Worm (Caenorhabditis elegans) whole organism, L3 larva: Measurements from ENCODE around the gene K09E2.3.

ENCODE experiments used
- aly-2 ChIP-seq: fragments of 150-350 bp; optimal IDR thresholded peaks from 2 replicates; lab custom pipeline; 2014; ENCODE audit warnings: missing biosample characterization, missing genetic modification characterization
- nhr-12 ChIP-seq: fragments of 150-350 bp; optimal IDR thresholded peaks from 2 replicates; lab custom pipeline; 2014; ENCODE audit warnings: missing biosample characterization, missing genetic modification characterization

DNA sequence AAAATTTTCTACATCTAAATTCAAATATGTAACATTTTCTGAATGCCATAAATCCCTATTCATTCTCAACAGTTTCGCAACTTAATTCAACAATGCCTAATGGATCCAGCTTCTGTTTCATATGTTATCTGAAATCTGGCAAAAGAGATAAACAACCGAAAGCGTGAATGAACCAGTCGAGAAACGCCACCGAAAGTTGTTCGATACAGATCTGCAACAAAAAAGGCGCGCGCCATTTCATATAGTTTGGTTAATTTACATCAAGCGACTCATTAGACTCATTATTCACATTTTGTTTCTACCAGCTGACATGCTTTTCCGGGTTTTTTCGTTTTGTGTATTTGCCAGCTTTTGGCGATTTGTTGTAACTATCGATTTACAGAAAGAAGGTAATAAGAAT is 8.7 kb downstream of the K09E2.3 start, which contains the start of gene K09E2.1:
- TF ChIP-seq nhr-12 (tag; lab: Kevin White, UChicago) (no peak), aly-2 (tag; lab: Kevin White, UChicago) (no peak)
